Worm (Caenorhabditis elegans) whole organism, L1 larva: ENCODE data around the gene rfp-1.

Source experiments
- lin-13 ChIP-seq: fragments of 150-350 bp; optimal IDR thresholded peaks from 2 replicates; lab custom pipeline; 2014; ENCODE audit warnings: missing biosample characterization, missing genetic modification reagents, missing genetic modification characterization
- sptf-1 ChIP-seq: fragments of 150-350 bp; optimal IDR thresholded peaks from 2 replicates; lab custom pipeline; 2014; ENCODE audit warnings: missing biosample characterization, missing genetic modification characterization
- sup-37 ChIP-seq: fragments of 200-800 bp; sonication (Bioruptor generic); optimal IDR thresholded peaks from 2 replicates; lab custom pipeline; 2018; ENCODE audit warnings: mild to moderate bottlenecking, missing genetic modification characterization, missing compliant biosample characterization

- TF ChIP-seq sup-37 (GFP tag; lab: Kevin White, UChicago) (no peak), lin-13 (GFP tag; lab: Kevin White, UChicago) (no peak), sptf-1 (no peak)
Measured at ce11 chrIII:8380645-8381044, 22.2 kb downstream of the rfp-1 start, which contains the start of gene R05D3.12.
